Fruit fly (Drosophila melanogaster) whole organism, embryonic: ENCODE results near the gene Art9.
A peak's percentile ranks its signal among the peaks of the same experiment; 100 is the strongest.

Experiments
- BEAF-32 ChIP-seq: fragments of 200-800 bp; sonication (Bioruptor generic); optimal IDR thresholded peaks from 3 replicates; lab custom pipeline; 2017; ENCODE audit warnings: missing biosample characterization, missing genetic modification characterization, mild to moderate bottlenecking, moderate library complexity, missing genetic modification reagents
- CG1024 ChIP-seq: fragments of 200-800 bp; sonication (Bioruptor generic); IDR thresholded peaks from 2 replicates; pipeline ENCODE4 v1.3.6; 2022; ENCODE audit warnings: missing biosample characterization, missing genetic modification characterization
- CG11398 ChIP-seq: fragments of 200-800 bp; sonication (Bioruptor generic); optimal IDR thresholded peaks from 2 replicates; lab custom pipeline; 2016; ENCODE audit warnings: missing biosample characterization, missing genetic modification characterization
- CG15601 ChIP-seq: fragments of 200-800 bp; sonication (Bioruptor generic); optimal IDR thresholded peaks from 3 replicates; lab custom pipeline; 2019; ENCODE audit warnings: missing biosample characterization, mild to moderate bottlenecking, missing genetic modification characterization, moderate library complexity
- CG16779 ChIP-seq: fragments of 200-800 bp; sonication (Bioruptor generic); IDR thresholded peaks from 2 replicates; pipeline ENCODE4 v1.3.6; 2022; ENCODE audit warnings: missing biosample characterization, missing genetic modification characterization
- CG16815 ChIP-seq: fragments of 200-800 bp; sonication (Bioruptor generic); optimal IDR thresholded peaks from 3 replicates; lab custom pipeline; 2017; ENCODE audit warnings: missing biosample characterization, mild to moderate bottlenecking, missing genetic modification characterization
- CG2199 ChIP-seq: fragments of 200-800 bp; sonication (Bioruptor generic); IDR thresholded peaks from 3 replicates; pipeline ENCODE4 v1.3.6; 2022; ENCODE audit warnings: missing biosample characterization, missing genetic modification characterization
- CG2889 ChIP-seq: fragments of 200-800 bp; sonication (Bioruptor generic); IDR thresholded peaks from 3 replicates; pipeline ENCODE4 v1.3.6; 2022; ENCODE audit warnings: missing biosample characterization, missing genetic modification characterization
- CG30020 ChIP-seq: fragments of 200-800 bp; optimal IDR thresholded peaks from 2 replicates; lab custom pipeline; 2019; ENCODE audit warnings: missing biosample characterization, mild to moderate bottlenecking, missing genetic modification characterization, moderate library complexity
- CG32772 ChIP-seq: fragments of 200-800 bp; sonication (Bioruptor generic); IDR thresholded peaks from 2 replicates; pipeline ENCODE4 v1.3.6; 2022; ENCODE audit warnings: missing biosample characterization, missing genetic modification characterization
- CG4360 ChIP-seq: fragments of 200-800 bp; sonication (Bioruptor generic); IDR thresholded peaks from 2 replicates; pipeline ENCODE4 v1.3.6; 2022; ENCODE audit warnings: missing biosample characterization, missing genetic modification characterization
- CG7786 ChIP-seq: fragments of 200-800 bp; sonication (Bioruptor generic); optimal IDR thresholded peaks from 2 replicates; lab custom pipeline; 2016; ENCODE audit warnings: missing biosample characterization, missing genetic modification characterization
- Deaf1 ChIP-seq: fragments of 200-800 bp; optimal IDR thresholded peaks from 3 replicates; lab custom pipeline; 2019; ENCODE audit warnings: missing biosample characterization, mild to moderate bottlenecking, missing genetic modification characterization, moderate library complexity
- Eip74EF ChIP-seq, 2 experiments: fragments of 200-800 bp in 1 of 2; fragments of >200 bp in 1 of 2; sonication (Bioruptor generic) in 1 of 2; optimal IDR thresholded peaks; 2 replicates each; lab custom pipeline; 2017 to 2019; ENCODE audit warnings: missing biosample characterization in 2 of 2, missing genetic modification characterization in 2 of 2, mild to moderate bottlenecking in 1 of 2, moderate library complexity in 1 of 2
- Ets65A ChIP-seq: fragments of 200-800 bp; sonication (Bioruptor generic); peaks from one replicate; lab custom pipeline; 2016; ENCODE audit warnings: missing biosample characterization, missing genetic modification characterization
- Lpt ChIP-seq: fragments of >200 bp; optimal IDR thresholded peaks from 2 replicates; lab custom pipeline; 2018; ENCODE audit warnings: missing biosample characterization, missing genetic modification characterization
- Med ChIP-seq: fragments of 200-800 bp; sonication (Bioruptor generic); peaks from one replicate; lab custom pipeline; 2016; ENCODE audit warnings: missing biosample characterization, missing genetic modification characterization, mild to moderate bottlenecking, inconsistent platforms, moderate library complexity
- Opbp ChIP-seq: fragments of 200-800 bp; sonication (Bioruptor generic); IDR thresholded peaks from 3 replicates; pipeline ENCODE4 v1.3.6; 2022; ENCODE audit warnings: missing biosample characterization, missing genetic modification characterization; ENCODE audit not compliant: partially characterized antibody
- Side ChIP-seq: fragments of 200-800 bp; sonication (Bioruptor generic); optimal IDR thresholded peaks from 2 replicates; lab custom pipeline; 2016; ENCODE audit warnings: missing biosample characterization, missing genetic modification characterization
- Sry-β ChIP-seq: fragments of 200-800 bp; sonication (Bioruptor generic); optimal IDR thresholded peaks from 2 replicates; lab custom pipeline; 2018; ENCODE audit warnings: missing biosample characterization, mild to moderate bottlenecking, missing genetic modification characterization, moderate library complexity
- Vsx1 ChIP-seq: fragments of 200-800 bp; sonication (Bioruptor generic); optimal IDR thresholded peaks from 2 replicates; lab custom pipeline; 2017; ENCODE audit warnings: missing biosample characterization, mild to moderate bottlenecking, missing genetic modification characterization, missing genetic modification reagents
- az2 ChIP-seq: fragments of 200-800 bp; sonication (Bioruptor generic); optimal IDR thresholded peaks from 3 replicates; lab custom pipeline; 2016; ENCODE audit warnings: missing biosample characterization, missing genetic modification characterization
- bcd ChIP-seq: fragments of 200-800 bp; sonication (Bioruptor generic); optimal IDR thresholded peaks from 2 replicates; lab custom pipeline; 2017; ENCODE audit warnings: missing biosample characterization, mild to moderate bottlenecking, missing genetic modification characterization
- cg ChIP-seq: fragments of 200-800 bp; sonication (Bioruptor generic); optimal IDR thresholded peaks from 3 replicates; lab custom pipeline; 2019; ENCODE audit warnings: missing biosample characterization, mild to moderate bottlenecking, missing genetic modification characterization, moderate library complexity
- chm ChIP-seq: fragments of 200-800 bp; sonication (Bioruptor generic); IDR thresholded peaks from 2 replicates; pipeline ENCODE4 v1.3.6; 2022; ENCODE audit warnings: missing biosample characterization, missing genetic modification characterization
- crol ChIP-seq: fragments of 200-800 bp; sonication (Bioruptor generic); IDR thresholded peaks from 2 replicates; pipeline ENCODE4 v1.3.6; 2022; ENCODE audit warnings: missing biosample characterization, missing genetic modification characterization
- dimm ChIP-seq: fragments of 200-800 bp; sonication (Bioruptor generic); IDR thresholded peaks from 2 replicates; pipeline ENCODE4 v1.3.6; 2022; ENCODE audit warnings: missing biosample characterization, missing genetic modification characterization
- dm ChIP-seq: fragments of 200-800 bp; sonication (Bioruptor generic); optimal IDR thresholded peaks from 3 replicates; lab custom pipeline; 2016; ENCODE audit warnings: missing biosample characterization, missing genetic modification characterization
- dmrt99B ChIP-seq: fragments of 200-800 bp; sonication (Bioruptor generic); optimal IDR thresholded peaks from 2 replicates; lab custom pipeline; 2018; ENCODE audit warnings: missing biosample characterization, mild to moderate bottlenecking, missing genetic modification characterization, moderate library complexity
- dysf ChIP-seq: fragments of 200-800 bp; sonication (Bioruptor generic); IDR thresholded peaks from 3 replicates; pipeline ENCODE4 v1.3.6; 2022; ENCODE audit warnings: missing biosample characterization, missing genetic modification characterization
- ewg ChIP-seq: fragments of 200-800 bp; sonication (Bioruptor generic); optimal IDR thresholded peaks from 3 replicates; lab custom pipeline; 2017; ENCODE audit warnings: mild to moderate bottlenecking, missing biosample characterization, missing genetic modification reagents, missing genetic modification characterization
- kni ChIP-seq: fragments of 200-800 bp; sonication (Bioruptor generic); optimal IDR thresholded peaks from 3 replicates; lab custom pipeline; 2017; ENCODE audit warnings: mild to moderate bottlenecking, missing biosample characterization, missing genetic modification reagents, missing genetic modification characterization
- pfk ChIP-seq: fragments of 200-800 bp; sonication (Bioruptor generic); optimal IDR thresholded peaks from 2 replicates; lab custom pipeline; 2018; ENCODE audit warnings: missing biosample characterization, mild to moderate bottlenecking, missing genetic modification characterization, moderate library complexity
- scrt ChIP-seq: fragments of 200-800 bp; sonication (Bioruptor generic); optimal IDR thresholded peaks from 2 replicates; lab custom pipeline; 2018; ENCODE audit warnings: missing biosample characterization, mild to moderate bottlenecking, missing genetic modification characterization, moderate library complexity
- sens ChIP-seq: fragments of 200-800 bp; sonication (Bioruptor generic); peaks from one replicate; lab custom pipeline; 2016; ENCODE audit warnings: missing biosample characterization, missing genetic modification characterization
- seq ChIP-seq: fragments of 200-800 bp; sonication (Bioruptor generic); IDR thresholded peaks from 2 replicates; pipeline ENCODE4 v1.3.6; 2022; ENCODE audit warnings: missing biosample characterization, missing genetic modification characterization
- sim ChIP-seq: fragments of 200-800 bp; sonication (Bioruptor generic); IDR thresholded peaks from 2 replicates; pipeline ENCODE4 v1.3.6; 2022; ENCODE audit warnings: missing biosample characterization, missing genetic modification characterization
- sima ChIP-seq: fragments of 200-800 bp; sonication (Bioruptor generic); optimal IDR thresholded peaks from 2 replicates; lab custom pipeline; 2016; ENCODE audit warnings: missing biosample characterization, missing genetic modification characterization
- tll ChIP-seq, 2 experiments: fragments of 200-800 bp in 1 of 2; fragments of >200 bp in 1 of 2; sonication (Bioruptor generic) in 1 of 2; optimal IDR thresholded peaks; 2 replicates each; lab custom pipeline; 2017 to 2019; ENCODE audit warnings: missing biosample characterization in 2 of 2, missing genetic modification characterization in 2 of 2, mild to moderate bottlenecking in 1 of 2, moderate library complexity in 1 of 2
- toy ChIP-seq: fragments of 200-800 bp; sonication (Bioruptor generic); IDR thresholded peaks from 2 replicates; pipeline ENCODE4 v1.3.6; 2022; ENCODE audit warnings: missing biosample characterization, missing genetic modification characterization
- twi ChIP-seq: fragments of 200-800 bp; optimal IDR thresholded peaks from 2 replicates; lab custom pipeline; 2019; ENCODE audit warnings: missing biosample characterization, mild to moderate bottlenecking, missing genetic modification characterization, moderate library complexity
- usp ChIP-seq: fragments of >200 bp; optimal IDR thresholded peaks from 2 replicates; lab custom pipeline; 2017; ENCODE audit warnings: missing biosample characterization, missing genetic modification characterization
- vvl ChIP-seq: fragments of 200-800 bp; sonication (Bioruptor generic); IDR thresholded peaks from 2 replicates; pipeline ENCODE4 v1.3.6; 2022; ENCODE audit warnings: missing biosample characterization, missing genetic modification characterization
- wdn ChIP-seq: fragments of 200-800 bp; sonication (Bioruptor generic); IDR thresholded peaks from 2 replicates; pipeline ENCODE4 v1.3.6; 2022; ENCODE audit warnings: missing biosample characterization, missing genetic modification characterization
- zfh1 ChIP-seq: fragments of 200-800 bp; sonication (Bioruptor generic); IDR thresholded peaks from 3 replicates; pipeline ENCODE4 v1.3.6; 2022; ENCODE audit warnings: missing biosample characterization, missing genetic modification characterization

Gene Art9

dm6 chr3R:13990109-13990508 lies 46.8 kb upstream of the Art9 start (continued):
- no peak for TF ChIP-seq dmrt99B
- TF ChIP-seq CG32772 (GFP tag; lab: Robert Waterston, UW), result peak; percentile 15; the same call in 1 of the 2 replicates
- TF ChIP-seq ewg (GFP tag; lab: Kevin White, UChicago), result peak; percentile 22
- no peak for TF ChIP-seq scrt (GFP tag; lab: Kevin White, UChicago)
- TF ChIP-seq CG11398 (GFP tag; lab: Kevin White, UChicago), result no peak
- no peak for TF ChIP-seq Vsx1 (GFP tag; lab: Kevin White, UChicago)
- TF ChIP-seq dm (GFP tag; lab: Kevin White, UChicago), result no peak
- no peak for TF ChIP-seq CG2889 (GFP tag; lab: Robert Waterston, UW)
- no peak for TF ChIP-seq BEAF-32
- TF ChIP-seq Sry-β, result no peak
- TF ChIP-seq CG7786, result no peak
- no peak for TF ChIP-seq Eip74EF (GFP tag; optimal IDR thresholded peaks at IDR 0.05; lab: Kevin White, UChicago)
- TF ChIP-seq toy (GFP tag; lab: Robert Waterston, UW), result no peak
- TF ChIP-seq crol (GFP tag; lab: Robert Waterston, UW), result no peak
- TF ChIP-seq Opbp (GFP tag; lab: Robert Waterston, UW), result peak; percentile 50; the same call in 1 of the 3 replicates
- peak; percentile 83; the same call in 2 of the 3 replicates for TF ChIP-seq CG2199
- TF ChIP-seq seq (GFP tag; lab: Robert Waterston, UW), result peak; percentile 28; the same call in 1 of the 2 replicates
- TF ChIP-seq pfk (GFP tag; lab: Kevin White, UChicago), result peak; percentile 55
- TF ChIP-seq CG16815 (GFP tag; lab: Kevin White, UChicago), result no peak
- TF ChIP-seq vvl (GFP tag; lab: Robert Waterston, UW), result 0 out of 2 replicates have a peak, but pooled peaks have one; percentile 12
- TF ChIP-seq dimm, result no peak
- peak; percentile 66 for TF ChIP-seq Med (GFP tag; lab: Kevin White, UChicago)
- no peak for TF ChIP-seq CG30020 (tag; lab: Kevin White, UChicago)
- 0 out of 3 replicates have a peak, but pooled peaks have one; percentile 36 for TF ChIP-seq zfh1
- TF ChIP-seq CG15601 (tag; lab: Kevin White, UChicago), result no peak
- no peak for TF ChIP-seq CG4360 (GFP tag; lab: Robert Waterston, UW)
- peak in 1 of 2 experiments; percentile 40 for TF ChIP-seq tll (GFP tag; optimal IDR thresholded peaks at IDR 0.05; lab: Kevin White, UChicago)
- TF ChIP-seq bcd (GFP tag; lab: Kevin White, UChicago), result no peak
- TF ChIP-seq cg (GFP tag; lab: Kevin White, UChicago), result peak; percentile 4
- 0 out of 2 replicates have a peak, but pooled peaks have one; percentile 41 for TF ChIP-seq chm (GFP tag; lab: Robert Waterston, UW)
- no peak for TF ChIP-seq Side (GFP tag; lab: Kevin White, UChicago)
- no peak for TF ChIP-seq sima (GFP tag; lab: Kevin White, UChicago)
- no peak for TF ChIP-seq CG16779
- TF ChIP-seq usp (GFP tag; lab: Kevin White, UChicago), result no peak
- peak; percentile 18 for TF ChIP-seq Ets65A
- TF ChIP-seq CG1024 (GFP tag; lab: Robert Waterston, UW), result no peak
- no peak for TF ChIP-seq wdn
- TF ChIP-seq Deaf1 (tag; lab: Kevin White, UChicago), result peak; percentile 3
- TF ChIP-seq sens (GFP tag; lab: Kevin White, UChicago), result peak; percentile 70
- TF ChIP-seq sim (GFP tag; lab: Robert Waterston, UW), result no peak
- no peak for TF ChIP-seq az2 (GFP tag; lab: Kevin White, UChicago)
- TF ChIP-seq Lpt (GFP tag; lab: Kevin White, UChicago), result no peak
- no peak for TF ChIP-seq dysf (GFP tag; lab: Robert Waterston, UW)
- peak; percentile 31 for TF ChIP-seq kni (GFP tag; lab: Kevin White, UChicago)
- peak; percentile 48 for TF ChIP-seq twi
